Fruit fly (Drosophila melanogaster) whole organism, embryonic: ENCODE results near the gene CG9107.

ENCODE experiments used
- BtbVII ChIP-seq: fragments of 200-800 bp; sonication (Bioruptor generic); optimal IDR thresholded peaks from 3 replicates; lab custom pipeline; 2017; ENCODE audit warnings: missing biosample characterization, mild to moderate bottlenecking, missing genetic modification characterization
- CG10209 ChIP-seq: fragments of 200-800 bp; sonication (Bioruptor generic); optimal IDR thresholded peaks from 3 replicates; lab custom pipeline; 2017; ENCODE audit warnings: missing biosample characterization, mild to moderate bottlenecking, missing genetic modification characterization, missing genetic modification reagents
- CG10274 ChIP-seq: fragments of 200-800 bp; sonication (Bioruptor generic); optimal IDR thresholded peaks from 3 replicates; lab custom pipeline; 2017; ENCODE audit warnings: missing biosample characterization, mild to moderate bottlenecking, missing genetic modification characterization
- CG10543 ChIP-seq: fragments of 200-800 bp; sonication (Bioruptor generic); optimal IDR thresholded peaks from 3 replicates; lab custom pipeline; 2017; ENCODE audit warnings: missing biosample characterization, mild to moderate bottlenecking, missing genetic modification characterization, moderate library complexity
- CG11247 ChIP-seq: fragments of 200-800 bp; sonication (Bioruptor generic); IDR thresholded peaks from 2 replicates; pipeline ENCODE4 v1.3.6; 2022; ENCODE audit warnings: missing biosample characterization, missing genetic modification characterization
- CG11504 ChIP-seq: fragments of 200-800 bp; sonication (Bioruptor generic); optimal IDR thresholded peaks from 3 replicates; lab custom pipeline; 2019; ENCODE audit warnings: missing biosample characterization, mild to moderate bottlenecking, missing genetic modification characterization, moderate library complexity
- CG12659 ChIP-seq: fragments of 200-800 bp; sonication (Bioruptor generic); optimal IDR thresholded peaks from 3 replicates; lab custom pipeline; 2017; ENCODE audit warnings: mild to moderate bottlenecking, missing biosample characterization, missing genetic modification reagents, missing genetic modification characterization
- CG14965 ChIP-seq: fragments of 200-800 bp; sonication (Bioruptor generic); optimal IDR thresholded peaks from 2 replicates; lab custom pipeline; 2016; ENCODE audit warnings: missing biosample characterization, missing genetic modification characterization, borderline replicate concordance
- CG15011 ChIP-seq: fragments of 200-800 bp; sonication (Bioruptor generic); optimal IDR thresholded peaks from 3 replicates; lab custom pipeline; 2018; ENCODE audit warnings: missing biosample characterization, mild to moderate bottlenecking, missing genetic modification characterization
- CG15269 ChIP-seq: fragments of 200-800 bp; sonication (Bioruptor generic); optimal IDR thresholded peaks from 2 replicates; lab custom pipeline; 2018; ENCODE audit warnings: missing biosample characterization, mild to moderate bottlenecking, missing genetic modification characterization, moderate library complexity
- CG15479 ChIP-seq: fragments of 200-800 bp; sonication (Bioruptor generic); optimal IDR thresholded peaks from 3 replicates; lab custom pipeline; 2019; ENCODE audit warnings: missing biosample characterization, mild to moderate bottlenecking, missing genetic modification characterization, moderate library complexity
- CG17328 ChIP-seq: fragments of 200-800 bp; sonication (Bioruptor generic); IDR thresholded peaks from 2 replicates; pipeline ENCODE4 v1.3.6; 2022; ENCODE audit warnings: missing biosample characterization, missing genetic modification characterization
- CG2199 ChIP-seq: fragments of 200-800 bp; sonication (Bioruptor generic); IDR thresholded peaks from 3 replicates; pipeline ENCODE4 v1.3.6; 2022; ENCODE audit warnings: missing biosample characterization, missing genetic modification characterization
- CG2875 ChIP-seq: fragments of 200-800 bp; sonication (Bioruptor generic); optimal IDR thresholded peaks from 2 replicates; lab custom pipeline; 2017; ENCODE audit warnings: missing biosample characterization, mild to moderate bottlenecking, missing genetic modification characterization, missing genetic modification reagents
- CG4328 ChIP-seq: fragments of 200-800 bp; sonication (Bioruptor generic); optimal IDR thresholded peaks from 3 replicates; lab custom pipeline; 2017; ENCODE audit warnings: missing biosample characterization, missing genetic modification reagents, missing genetic modification characterization
- CG4730 ChIP-seq: fragments of 200-800 bp; sonication (Bioruptor generic); IDR thresholded peaks from 2 replicates; pipeline ENCODE4 v1.3.6; 2022; ENCODE audit warnings: missing biosample characterization, missing genetic modification characterization
- CG8924 ChIP-seq: fragments of 200-800 bp; optimal IDR thresholded peaks from 3 replicates; lab custom pipeline; 2019; ENCODE audit warnings: missing biosample characterization, mild to moderate bottlenecking, missing genetic modification characterization, moderate library complexity
- CG9797 ChIP-seq: fragments of 200-800 bp; sonication (Bioruptor generic); optimal IDR thresholded peaks from 3 replicates; lab custom pipeline; 2018; ENCODE audit warnings: missing biosample characterization, mild to moderate bottlenecking, missing genetic modification characterization
- Dbx ChIP-seq: fragments of 200-800 bp; sonication (Bioruptor generic); IDR thresholded peaks from 3 replicates; pipeline ENCODE4 v1.3.6; 2022; ENCODE audit warnings: missing biosample characterization, missing genetic modification characterization
- Deaf1 ChIP-seq: fragments of 200-800 bp; optimal IDR thresholded peaks from 3 replicates; lab custom pipeline; 2019; ENCODE audit warnings: missing biosample characterization, mild to moderate bottlenecking, missing genetic modification characterization, moderate library complexity
- Fer3 ChIP-seq: fragments of 200-800 bp; sonication (Bioruptor generic); optimal IDR thresholded peaks from 2 replicates; lab custom pipeline; 2018; ENCODE audit warnings: missing biosample characterization, mild to moderate bottlenecking, missing genetic modification characterization, moderate library complexity
- H15 ChIP-seq: fragments of 200-800 bp; sonication (Bioruptor generic); IDR thresholded peaks from 3 replicates; pipeline ENCODE4 v1.3.6; 2022; ENCODE audit warnings: missing biosample characterization, missing genetic modification characterization
- Mes4 ChIP-seq: fragments of 200-800 bp; sonication (Bioruptor generic); optimal IDR thresholded peaks from 2 replicates; lab custom pipeline; 2016; ENCODE audit warnings: missing biosample characterization, missing genetic modification characterization
- Scr ChIP-seq: fragments of 200-800 bp; sonication (Bioruptor generic); IDR thresholded peaks from 2 replicates; pipeline ENCODE4 v1.3.6; 2022; ENCODE audit warnings: missing biosample characterization, missing genetic modification characterization; ENCODE audit not compliant: partially characterized antibody
- Side ChIP-seq: fragments of 200-800 bp; sonication (Bioruptor generic); optimal IDR thresholded peaks from 2 replicates; lab custom pipeline; 2016; ENCODE audit warnings: missing biosample characterization, missing genetic modification characterization
- Sox100B ChIP-seq: fragments of 200-800 bp; sonication (Bioruptor generic); optimal IDR thresholded peaks from 3 replicates; lab custom pipeline; 2018; ENCODE audit warnings: missing biosample characterization, mild to moderate bottlenecking, missing genetic modification characterization
- TFAM ChIP-seq: fragments of 200-800 bp; sonication (Bioruptor generic); optimal IDR thresholded peaks from 2 replicates; lab custom pipeline; 2017; ENCODE audit warnings: missing biosample characterization, missing genetic modification characterization, inconsistent platforms
- Taf1 ChIP-seq: fragments of 200-800 bp; sonication (Bioruptor generic); IDR thresholded peaks from 2 replicates; pipeline ENCODE4 v1.3.6; 2022; ENCODE audit warnings: missing biosample characterization, missing genetic modification characterization
- ato ChIP-seq: fragments of 200-800 bp; sonication (Bioruptor generic); IDR thresholded peaks from 2 replicates; pipeline ENCODE4 v1.3.6; 2022; ENCODE audit warnings: missing biosample characterization, missing genetic modification characterization; ENCODE audit not compliant: partially characterized antibody
- caup ChIP-seq: fragments of 200-800 bp; sonication (Bioruptor generic); optimal IDR thresholded peaks from 3 replicates; lab custom pipeline; 2017; ENCODE audit warnings: missing biosample characterization, mild to moderate bottlenecking, missing genetic modification characterization, moderate library complexity; ENCODE audit not compliant: severe bottlenecking
- corto ChIP-seq: fragments of 200-800 bp; sonication (Bioruptor generic); optimal IDR thresholded peaks from 2 replicates; lab custom pipeline; 2016; ENCODE audit warnings: missing biosample characterization, mild to moderate bottlenecking, missing genetic modification characterization, moderate library complexity
- dan ChIP-seq: fragments of 200-800 bp; sonication (Bioruptor generic); IDR thresholded peaks from 2 replicates; pipeline ENCODE4 v1.3.6; 2022; ENCODE audit warnings: missing biosample characterization, missing genetic modification characterization
- grn ChIP-seq: fragments of 200-800 bp; sonication (Bioruptor generic); optimal IDR thresholded peaks from 3 replicates; lab custom pipeline; 2017; ENCODE audit warnings: missing biosample characterization, missing genetic modification characterization
- her ChIP-seq: fragments of 200-800 bp; sonication (Bioruptor generic); optimal IDR thresholded peaks from 2 replicates; lab custom pipeline; 2016; ENCODE audit warnings: missing biosample characterization, missing genetic modification characterization
- jumu ChIP-seq: fragments of 200-800 bp; sonication (Bioruptor generic); optimal IDR thresholded peaks from 3 replicates; lab custom pipeline; 2016; ENCODE audit warnings: missing biosample characterization, missing genetic modification characterization
- kah ChIP-seq: fragments of 200-800 bp; sonication (Bioruptor generic); optimal IDR thresholded peaks from 2 replicates; lab custom pipeline; 2018; ENCODE audit warnings: missing biosample characterization, mild to moderate bottlenecking, missing genetic modification characterization
- ken ChIP-seq: fragments of 200-800 bp; sonication (Bioruptor generic); IDR thresholded peaks from 3 replicates; pipeline ENCODE4 v1.3.6; 2022; ENCODE audit warnings: missing biosample characterization, missing genetic modification characterization
- knrl ChIP-seq: fragments of 200-800 bp; sonication (Bioruptor generic); IDR thresholded peaks from 3 replicates; pipeline ENCODE4 v1.3.6; 2022; ENCODE audit warnings: missing biosample characterization, missing genetic modification characterization; ENCODE audit not compliant: partially characterized antibody
- luna ChIP-seq: fragments of 200-800 bp; sonication (Bioruptor generic); optimal IDR thresholded peaks from 2 replicates; lab custom pipeline; 2016; ENCODE audit warnings: missing biosample characterization, missing genetic modification characterization
- nau ChIP-seq: fragments of 200-800 bp; sonication (Bioruptor generic); optimal IDR thresholded peaks from 3 replicates; lab custom pipeline; 2017; ENCODE audit warnings: missing biosample characterization, mild to moderate bottlenecking, missing genetic modification characterization, missing genetic modification reagents
- pan ChIP-seq, 4 experiments: fragments of >200 bp in 3 of 4; fragments of 200-800 bp in 1 of 4; sonication (Bioruptor generic) in 1 of 4; optimal IDR thresholded peaks in 3 of 4; IDR thresholded peaks in 1 of 4; 2 replicates each; pipeline versions ENCODE4 v1.3.6 to Lab custom; 2017 to 2022; ENCODE audit warnings: missing biosample characterization in 2 of 4, missing genetic modification characterization in 2 of 4, mixed read lengths in 1 of 4
- psq ChIP-seq: fragments of 200-800 bp; sonication (Bioruptor generic); optimal IDR thresholded peaks from 2 replicates; lab custom pipeline; 2017; ENCODE audit warnings: missing biosample characterization, missing genetic modification characterization
- repo ChIP-seq: fragments of 200-800 bp; sonication (Bioruptor generic); optimal IDR thresholded peaks from 2 replicates; lab custom pipeline; 2016; ENCODE audit warnings: missing biosample characterization, missing genetic modification characterization
- schlank ChIP-seq: fragments of 200-800 bp; sonication (Bioruptor generic); optimal IDR thresholded peaks from 2 replicates; lab custom pipeline; 2018; ENCODE audit warnings: missing biosample characterization, mild to moderate bottlenecking, missing genetic modification characterization
- sens ChIP-seq: fragments of 200-800 bp; sonication (Bioruptor generic); peaks from one replicate; lab custom pipeline; 2016; ENCODE audit warnings: missing biosample characterization, missing genetic modification characterization
- slp2 ChIP-seq: fragments of 200-800 bp; sonication (Bioruptor generic); optimal IDR thresholded peaks from 2 replicates; lab custom pipeline; 2016; ENCODE audit warnings: missing biosample characterization, missing genetic modification characterization
- vnd ChIP-seq: fragments of 200-800 bp; sonication (Bioruptor generic); IDR thresholded peaks from 3 replicates; pipeline ENCODE4 v1.3.6; 2022; ENCODE audit warnings: missing biosample characterization, missing genetic modification characterization; ENCODE audit not compliant: partially characterized antibody
- zf30C ChIP-seq: fragments of 200-800 bp; sonication (Bioruptor generic); optimal IDR thresholded peaks from 3 replicates; lab custom pipeline; 2018; ENCODE audit warnings: missing biosample characterization, mild to moderate bottlenecking, missing genetic modification characterization
- zfh1 ChIP-seq: fragments of 200-800 bp; sonication (Bioruptor generic); IDR thresholded peaks from 3 replicates; pipeline ENCODE4 v1.3.6; 2022; ENCODE audit warnings: missing biosample characterization, missing genetic modification characterization

CG9107 gene

dm6 chr2L:6019352-6020131 is 4.8 kb downstream of the CG9107 start, which contains the start of gene H2.0 (continued):
- TF ChIP-seq sens (peak; percentile 81), Taf1 (GFP tag; lab: Robert Waterston, UW) (no peak), schlank (no peak), CG9797 (no peak), CG10209 (GFP tag; lab: Kevin White, UChicago) (peak; percentile 38), grn (peak; percentile 24), Fer3 (no peak), Dbx (GFP tag; lab: Robert Waterston, UW) (no peak), CG11247 (no peak), pan (optimal IDR thresholded peaks at IDR 0.05; lab: Kevin White, UChicago) (no peak), pan (GFP tag; optimal IDR thresholded peaks at IDR 0.05 in 1 of 2, IDR thresholded peaks at IDR 0.05 in 1 of 2) (no peak), knrl (no peak), caup (GFP tag; lab: Kevin White, UChicago) (no peak), her (GFP tag; lab: Kevin White, UChicago) (no peak), CG15011 (GFP tag; lab: Kevin White, UChicago) (no peak), CG17328 (GFP tag; lab: Robert Waterston, UW) (no peak), nau (GFP tag; lab: Kevin White, UChicago) (no peak), CG10543 (GFP tag; lab: Kevin White, UChicago) (peak; percentile 26), CG10274 (no peak), CG8924 (peak; percentile 40), zf30C (no peak), CG11504 (tag; lab: Kevin White, UChicago) (no peak), Deaf1 (tag; lab: Kevin White, UChicago) (peak; percentile 79), CG4328 (GFP tag; lab: Kevin White, UChicago) (no peak), vnd (GFP tag; lab: Robert Waterston, UW) (no peak), Mes4 (no peak), Scr (GFP tag; lab: Robert Waterston, UW) (no peak), CG4730 (GFP tag; lab: Robert Waterston, UW) (no peak), H15 (GFP tag; lab: Robert Waterston, UW) (no peak), kah (GFP tag; lab: Kevin White, UChicago) (peak; percentile 5), Sox100B (GFP tag; lab: Kevin White, UChicago) (no peak), zfh1 (GFP tag; lab: Robert Waterston, UW) (0 out of 3 replicates have a peak, but pooled peaks have one; percentile 23), BtbVII (no peak), CG14965 (GFP tag; lab: Kevin White, UChicago) (no peak), Side (GFP tag; lab: Kevin White, UChicago) (no peak), dan (GFP tag; lab: Robert Waterston, UW) (no peak), repo (GFP tag; lab: Kevin White, UChicago) (no peak), ken (GFP tag; lab: Robert Waterston, UW) (no peak), ato (no peak), CG2199 (no peak), TFAM (GFP tag; lab: Kevin White, UChicago) (no peak), CG15479 (GFP tag; lab: Kevin White, UChicago) (no peak), corto (GFP tag; lab: Kevin White, UChicago) (no peak), psq (GFP tag; lab: Kevin White, UChicago) (no peak), CG15269 (no peak), jumu (no peak), CG2875 (GFP tag; lab: Kevin White, UChicago) (peak; percentile 20), luna (no peak), slp2 (no peak), CG12659 (GFP tag; lab: Kevin White, UChicago) (no peak)
